Worm (Caenorhabditis elegans) whole organism, early embryonic: ENCODE results near the gene C30H6.8.

Experiments
- sea-1 ChIP-seq: fragments of 200-800 bp; sonication (Bioruptor generic); conservative IDR thresholded peaks from 2 replicates; pipeline ENCODE4 v1.3.6; 2022; ENCODE audit warnings: missing genetic modification characterization, missing compliant biosample characterization
- tra-4 ChIP-seq: sonication (generic microtip); optimal IDR thresholded peaks from 2 replicates; lab custom pipeline; 2017; ENCODE audit warnings: missing genetic modification characterization, missing compliant biosample characterization

ce11 chrIV:17343482-17343881 lies 38.6 kb upstream of the C30H6.8 start, which contains the start of gene C49C3.11:
- no peak for TF ChIP-seq sea-1 (GFP tag; lab: Robert Waterston, UW)
- no peak for TF ChIP-seq tra-4 (tag; lab: Kevin White, UChicago)
